Fruit fly (Drosophila melanogaster) whole organism, embryonic: ENCODE data around the gene mahe.

Experiments used
- ATbp ChIP-seq: fragments of 200-800 bp; sonication (Bioruptor generic); optimal IDR thresholded peaks from 2 replicates; lab custom pipeline; 2017; ENCODE audit warnings: missing biosample characterization, mild to moderate bottlenecking, missing genetic modification characterization, missing genetic modification reagents
- Ada2b ChIP-seq: fragments of 200-800 bp; sonication (Bioruptor generic); IDR thresholded peaks from 2 replicates; pipeline ENCODE4 v1.3.6; 2022; ENCODE audit warnings: missing biosample characterization, missing genetic modification characterization
- CG10267 ChIP-seq: fragments of 200-800 bp; sonication (Bioruptor generic); optimal IDR thresholded peaks from 2 replicates; lab custom pipeline; 2018; ENCODE audit warnings: missing biosample characterization, mild to moderate bottlenecking, missing genetic modification characterization, moderate library complexity
- CG11504 ChIP-seq: fragments of 200-800 bp; sonication (Bioruptor generic); optimal IDR thresholded peaks from 3 replicates; lab custom pipeline; 2019; ENCODE audit warnings: missing biosample characterization, mild to moderate bottlenecking, missing genetic modification characterization, moderate library complexity
- CG12155 ChIP-seq: fragments of 200-800 bp; sonication (Bioruptor generic); optimal IDR thresholded peaks from 3 replicates; lab custom pipeline; 2016; ENCODE audit warnings: missing biosample characterization, missing genetic modification characterization
- CG14014 ChIP-seq: fragments of 200-800 bp; sonication (Bioruptor generic); IDR thresholded peaks from 2 replicates; pipeline ENCODE4 v1.3.6; 2022; ENCODE audit warnings: missing biosample characterization, missing genetic modification characterization
- CG14965 ChIP-seq: fragments of 200-800 bp; sonication (Bioruptor generic); optimal IDR thresholded peaks from 2 replicates; lab custom pipeline; 2016; ENCODE audit warnings: missing biosample characterization, missing genetic modification characterization, borderline replicate concordance
- CG15011 ChIP-seq: fragments of 200-800 bp; sonication (Bioruptor generic); optimal IDR thresholded peaks from 3 replicates; lab custom pipeline; 2018; ENCODE audit warnings: missing biosample characterization, mild to moderate bottlenecking, missing genetic modification characterization
- CG16863 ChIP-seq: fragments of 200-800 bp; sonication (Bioruptor generic); optimal IDR thresholded peaks from 3 replicates; lab custom pipeline; 2016; ENCODE audit warnings: missing biosample characterization, missing genetic modification characterization
- CG17186 ChIP-seq: fragments of 200-800 bp; sonication (Bioruptor generic); optimal IDR thresholded peaks from 3 replicates; lab custom pipeline; 2017; ENCODE audit warnings: missing biosample characterization, missing genetic modification reagents, missing genetic modification characterization
- CG17361 ChIP-seq: fragments of 200-800 bp; sonication (Bioruptor generic); IDR thresholded peaks from 3 replicates; pipeline ENCODE4 v1.3.6; 2022; ENCODE audit warnings: missing biosample characterization, missing genetic modification characterization
- CG30020 ChIP-seq: fragments of 200-800 bp; optimal IDR thresholded peaks from 2 replicates; lab custom pipeline; 2019; ENCODE audit warnings: missing biosample characterization, mild to moderate bottlenecking, missing genetic modification characterization, moderate library complexity
- CG3995 ChIP-seq: fragments of 200-800 bp; sonication (Bioruptor generic); optimal IDR thresholded peaks from 3 replicates; lab custom pipeline; 2016; ENCODE audit warnings: missing biosample characterization, missing genetic modification characterization
- CG9215 ChIP-seq: fragments of 200-800 bp; sonication (Bioruptor generic); IDR thresholded peaks from 2 replicates; pipeline ENCODE4 v1.3.6; 2022; ENCODE audit warnings: missing biosample characterization, missing genetic modification characterization
- CG9932 ChIP-seq: fragments of 200-800 bp; sonication (Bioruptor generic); IDR thresholded peaks from 2 replicates; pipeline ENCODE4 v1.3.6; 2022; ENCODE audit warnings: missing biosample characterization, missing genetic modification characterization
- Fer3 ChIP-seq: fragments of 200-800 bp; sonication (Bioruptor generic); optimal IDR thresholded peaks from 2 replicates; lab custom pipeline; 2018; ENCODE audit warnings: missing biosample characterization, mild to moderate bottlenecking, missing genetic modification characterization, moderate library complexity
- HHEX ChIP-seq: fragments of 200-800 bp; sonication (Bioruptor generic); optimal IDR thresholded peaks from 3 replicates; lab custom pipeline; 2017; ENCODE audit warnings: missing biosample characterization, mild to moderate bottlenecking, missing genetic modification characterization, missing genetic modification reagents
- Hey ChIP-seq: fragments of 200-800 bp; sonication (Bioruptor generic); optimal IDR thresholded peaks from 3 replicates; lab custom pipeline; 2018; ENCODE audit warnings: missing biosample characterization, mild to moderate bottlenecking, missing genetic modification characterization
- Kr ChIP-seq: fragments of 200-800 bp; sonication (Bioruptor generic); optimal IDR thresholded peaks from 2 replicates; lab custom pipeline; 2017; ENCODE audit warnings: missing biosample characterization, mild to moderate bottlenecking, missing genetic modification characterization
- NK7.1 ChIP-seq: fragments of 200-800 bp; sonication (Bioruptor generic); optimal IDR thresholded peaks from 3 replicates; lab custom pipeline; 2016; ENCODE audit warnings: missing biosample characterization, missing genetic modification characterization
- Neu2 ChIP-seq: fragments of 200-800 bp; sonication (Bioruptor generic); optimal IDR thresholded peaks from 3 replicates; lab custom pipeline; 2016; ENCODE audit warnings: missing biosample characterization, missing genetic modification characterization, borderline replicate concordance
- PHDP ChIP-seq: fragments of 200-800 bp; sonication (Bioruptor generic); optimal IDR thresholded peaks from 3 replicates; lab custom pipeline; 2018; ENCODE audit warnings: missing biosample characterization, mild to moderate bottlenecking, missing genetic modification characterization, moderate library complexity
- Poxn ChIP-seq: fragments of 200-800 bp; sonication (Bioruptor generic); IDR thresholded peaks from 2 replicates; pipeline ENCODE4 v1.3.6; 2022; ENCODE audit warnings: missing biosample characterization, missing genetic modification characterization
- YL-1 ChIP-seq: fragments of 200-800 bp; sonication (Bioruptor generic); optimal IDR thresholded peaks from 3 replicates; lab custom pipeline; 2017; ENCODE audit warnings: missing biosample characterization, mild to moderate bottlenecking, missing genetic modification characterization
- amos ChIP-seq: fragments of 200-800 bp; sonication (Bioruptor generic); IDR thresholded peaks from 2 replicates; pipeline ENCODE4 v1.3.6; 2022; ENCODE audit warnings: missing biosample characterization, missing genetic modification characterization; ENCODE audit not compliant: partially characterized antibody
- ap ChIP-seq: fragments of 200-800 bp; sonication (Bioruptor generic); IDR thresholded peaks from 2 replicates; pipeline ENCODE4 v1.3.6; 2022; ENCODE audit warnings: missing biosample characterization, missing genetic modification characterization
- caup ChIP-seq: fragments of 200-800 bp; sonication (Bioruptor generic); optimal IDR thresholded peaks from 3 replicates; lab custom pipeline; 2017; ENCODE audit warnings: missing biosample characterization, mild to moderate bottlenecking, missing genetic modification characterization, moderate library complexity; ENCODE audit not compliant: severe bottlenecking
- chinmo ChIP-seq: fragments of 200-800 bp; sonication (Bioruptor generic); IDR thresholded peaks from 4 replicates; pipeline ENCODE4 v1.3.6; 2022; ENCODE audit warnings: missing biosample characterization, missing genetic modification characterization; ENCODE audit not compliant: partially characterized antibody
- chm ChIP-seq: fragments of 200-800 bp; sonication (Bioruptor generic); IDR thresholded peaks from 2 replicates; pipeline ENCODE4 v1.3.6; 2022; ENCODE audit warnings: missing biosample characterization, missing genetic modification characterization
- crp ChIP-seq, 2 experiments: fragments of 200-800 bp; sonication (Bioruptor generic); optimal IDR thresholded peaks; 2 replicates in 1 of 2; 3 replicates in 1 of 2; lab custom pipeline; 2017; ENCODE audit warnings: missing biosample characterization in 2 of 2, missing genetic modification characterization in 2 of 2, mild to moderate bottlenecking in 1 of 2, moderate library complexity in 1 of 2
- da ChIP-seq: fragments of 200-800 bp; sonication (Bioruptor generic); optimal IDR thresholded peaks from 2 replicates; lab custom pipeline; 2016; ENCODE audit warnings: missing biosample characterization, missing genetic modification characterization
- dimm ChIP-seq: fragments of 200-800 bp; sonication (Bioruptor generic); IDR thresholded peaks from 2 replicates; pipeline ENCODE4 v1.3.6; 2022; ENCODE audit warnings: missing biosample characterization, missing genetic modification characterization
- disco-r ChIP-seq: fragments of 200-800 bp; sonication (Bioruptor generic); optimal IDR thresholded peaks from 2 replicates; lab custom pipeline; 2016; ENCODE audit warnings: missing biosample characterization, missing genetic modification characterization
- eyg ChIP-seq: fragments of 200-800 bp; sonication (Bioruptor generic); optimal IDR thresholded peaks from 3 replicates; lab custom pipeline; 2016; ENCODE audit warnings: missing biosample characterization, missing genetic modification characterization
- fru ChIP-seq: fragments of >200 bp; optimal IDR thresholded peaks from 2 replicates; lab custom pipeline; 2017
- gce ChIP-seq: fragments of 200-800 bp; sonication (Bioruptor generic); IDR thresholded peaks from 3 replicates; pipeline ENCODE4 v1.3.6; 2022; ENCODE audit warnings: missing biosample characterization, missing genetic modification characterization
- hkb ChIP-seq, 2 experiments: fragments of 200-800 bp in 1 of 2; fragments of >200 bp in 1 of 2; sonication (Bioruptor generic) in 1 of 2; IDR thresholded peaks in 1 of 2; optimal IDR thresholded peaks in 1 of 2; 2 replicates each; pipeline versions ENCODE4 v1.3.6 to Lab custom; 2017 to 2022; ENCODE audit warnings: missing biosample characterization in 1 of 2, missing genetic modification characterization in 1 of 2
- inv ChIP-seq: fragments of 200-800 bp; sonication (Bioruptor generic); IDR thresholded peaks from 2 replicates; pipeline ENCODE4 v1.3.6; 2022; ENCODE audit warnings: missing biosample characterization, missing genetic modification characterization; ENCODE audit not compliant: partially characterized antibody
- jumu ChIP-seq: fragments of 200-800 bp; sonication (Bioruptor generic); optimal IDR thresholded peaks from 3 replicates; lab custom pipeline; 2016; ENCODE audit warnings: missing biosample characterization, missing genetic modification characterization
- mld ChIP-seq: fragments of 200-800 bp; sonication (Bioruptor generic); IDR thresholded peaks from 3 replicates; pipeline ENCODE4 v1.3.6; 2022; ENCODE audit warnings: missing biosample characterization, missing genetic modification characterization; ENCODE audit not compliant: partially characterized antibody
- otp ChIP-seq: fragments of 200-800 bp; sonication (Bioruptor generic); IDR thresholded peaks from 3 replicates; pipeline ENCODE4, ENCODE4 v1.3.6; 2022; ENCODE audit warnings: missing biosample characterization, missing genetic modification characterization
- pfk ChIP-seq: fragments of 200-800 bp; sonication (Bioruptor generic); optimal IDR thresholded peaks from 2 replicates; lab custom pipeline; 2018; ENCODE audit warnings: missing biosample characterization, mild to moderate bottlenecking, missing genetic modification characterization, moderate library complexity
- scrt ChIP-seq: fragments of 200-800 bp; sonication (Bioruptor generic); optimal IDR thresholded peaks from 2 replicates; lab custom pipeline; 2018; ENCODE audit warnings: missing biosample characterization, mild to moderate bottlenecking, missing genetic modification characterization, moderate library complexity
- sim ChIP-seq: fragments of 200-800 bp; sonication (Bioruptor generic); IDR thresholded peaks from 2 replicates; pipeline ENCODE4 v1.3.6; 2022; ENCODE audit warnings: missing biosample characterization, missing genetic modification characterization
- sna ChIP-seq: fragments of 200-800 bp; sonication (Bioruptor generic); IDR thresholded peaks from 2 replicates; pipeline ENCODE4 v1.3.6; 2022; ENCODE audit warnings: missing biosample characterization, missing genetic modification characterization; ENCODE audit not compliant: partially characterized antibody
- trh ChIP-seq: fragments of 200-800 bp; sonication (Bioruptor generic); optimal IDR thresholded peaks from 2 replicates; lab custom pipeline; 2016; ENCODE audit warnings: missing biosample characterization, missing genetic modification characterization
- usp ChIP-seq: fragments of >200 bp; optimal IDR thresholded peaks from 2 replicates; lab custom pipeline; 2017; ENCODE audit warnings: missing biosample characterization, missing genetic modification characterization
- wdn ChIP-seq: fragments of 200-800 bp; sonication (Bioruptor generic); IDR thresholded peaks from 2 replicates; pipeline ENCODE4 v1.3.6; 2022; ENCODE audit warnings: missing biosample characterization, missing genetic modification characterization
- wor ChIP-seq: fragments of 200-800 bp; sonication (Bioruptor generic); IDR thresholded peaks from 2 replicates; pipeline ENCODE4 v1.3.6; 2022; ENCODE audit warnings: missing biosample characterization, missing genetic modification characterization

Gene mahe

dm6 chrX:7933210-7933915 lies 2.2 kb upstream of the mahe start, which contains the start of the genes Dhdds and RpS14a (continued):
- TF ChIP-seq Neu2 (GFP tag; lab: Kevin White, UChicago) (no peak), chinmo (no peak), Fer3 (tag; lab: Kevin White, UChicago) (peak; percentile 24), CG3995 (GFP tag; lab: Kevin White, UChicago) (peak; percentile 8), wdn (GFP tag; lab: Robert Waterston, UW) (no peak), Hey (no peak), CG9215 (GFP tag; lab: Robert Waterston, UW) (peak; percentile 54; the same call in 1 of the 2 replicates), ATbp (no peak), pfk (GFP tag; lab: Kevin White, UChicago) (peak; percentile 41), sim (GFP tag; lab: Robert Waterston, UW) (no peak), dimm (GFP tag; lab: Robert Waterston, UW) (no peak), fru (no peak), CG10267 (tag; lab: Kevin White, UChicago) (peak; percentile 71), crp (GFP tag; optimal IDR thresholded peaks at IDR 0.05; lab: Kevin White, UChicago) (peak in 1 of 2 experiments; percentile 47), eyg (GFP tag; lab: Kevin White, UChicago) (peak; percentile 50), chm (GFP tag; lab: Robert Waterston, UW) (no peak; the same call in 1 of the 2 replicates), inv (GFP tag; lab: Robert Waterston, UW) (peak; percentile 72), sna (GFP tag; lab: Robert Waterston, UW) (peak; percentile 64; the same call in 1 of the 2 replicates), CG17186 (GFP tag; lab: Kevin White, UChicago) (peak; percentile 61), Poxn (no peak), mld (GFP tag; lab: Robert Waterston, UW) (no peak), PHDP (tag; lab: Kevin White, UChicago) (peak; percentile 64), Kr (no peak), scrt (GFP tag; lab: Kevin White, UChicago) (peak; percentile 41), CG17361 (GFP tag; lab: Robert Waterston, UW) (peak; percentile 83), CG12155 (GFP tag; lab: Kevin White, UChicago) (peak; percentile 38), YL-1 (GFP tag; lab: Kevin White, UChicago) (peak; percentile 63), otp (peak; percentile 39; the same call in 1 of the 3 replicates), CG14014 (peak; percentile 10; the same call in 1 of the 2 replicates), HHEX (GFP tag; lab: Kevin White, UChicago) (peak; percentile 67), ap (GFP tag; lab: Robert Waterston, UW) (no peak), caup (GFP tag; lab: Kevin White, UChicago) (peak; percentile 75), disco-r (GFP tag; lab: Kevin White, UChicago) (no peak), NK7.1 (GFP tag; lab: Kevin White, UChicago) (peak; percentile 28), wor (no peak), CG16863 (GFP tag; lab: Kevin White, UChicago) (peak; percentile 5), jumu (peak; percentile 24), trh (GFP tag; lab: Kevin White, UChicago) (peak; percentile 52), usp (GFP tag; lab: Kevin White, UChicago) (no peak), CG30020 (tag; lab: Kevin White, UChicago) (peak; percentile 50), gce (GFP tag; lab: Robert Waterston, UW) (no peak), hkb (optimal IDR thresholded peaks at IDR 0.05; lab: Kevin White, UChicago) (peak; percentile 95), hkb (GFP tag; IDR thresholded peaks at IDR 0.05; lab: Robert Waterston, UW) (peak; percentile 46; the same call in 1 of the 2 replicates), amos (GFP tag; lab: Robert Waterston, UW) (peak; percentile 75), CG11504 (tag; lab: Kevin White, UChicago) (no peak), CG14965 (GFP tag; lab: Kevin White, UChicago) (no peak), Ada2b (GFP tag; lab: Robert Waterston, UW) (no peak), CG15011 (peak; percentile 49), CG9932 (GFP tag; lab: Robert Waterston, UW) (no peak), da (GFP tag; lab: Kevin White, UChicago) (no peak)
